Worm (Caenorhabditis elegans) whole organism, mixed stage, embryonic: ENCODE data around the gene F42A9.17.

ENCODE experiments used
- cnd-1 ChIP-seq: fragments of 200-800 bp; sonication (Bioruptor generic); optimal IDR thresholded peaks from 2 replicates; lab custom pipeline; 2018; ENCODE audit warnings: mild to moderate bottlenecking, missing genetic modification characterization, missing compliant biosample characterization
- elt-1 ChIP-seq: sonication (generic microtip); optimal IDR thresholded peaks from 2 replicates; lab custom pipeline; 2017; ENCODE audit warnings: missing genetic modification characterization, mild to moderate bottlenecking, missing compliant biosample characterization, antibody characterized with exemption, moderate library complexity, borderline replicate concordance; ENCODE audit not compliant: insufficient read depth
- mab-5 ChIP-seq: fragments of 150-350 bp; optimal IDR thresholded peaks from 2 replicates; lab custom pipeline; 2014; ENCODE audit warnings: missing biosample characterization, missing genetic modification characterization
- nhr-12 ChIP-seq: fragments of 150-350 bp; optimal IDR thresholded peaks from 2 replicates; lab custom pipeline; 2014; ENCODE audit warnings: missing biosample characterization, missing genetic modification characterization
- nhr-2 ChIP-seq: fragments of 150-350 bp; optimal IDR thresholded peaks from 2 replicates; lab custom pipeline; 2014; ENCODE audit warnings: missing biosample characterization, missing genetic modification characterization
- nhr-237 ChIP-seq: fragments of 150-350 bp; optimal IDR thresholded peaks from 2 replicates; lab custom pipeline; 2014; ENCODE audit warnings: missing biosample characterization, missing genetic modification characterization
- nhr-28 ChIP-seq: fragments of 150-350 bp; optimal IDR thresholded peaks from 2 replicates; lab custom pipeline; 2014; ENCODE audit warnings: missing biosample characterization, missing genetic modification characterization
- nhr-76 ChIP-seq: sonication (generic microtip); optimal IDR thresholded peaks from 2 replicates; lab custom pipeline; 2017; ENCODE audit warnings: missing biosample characterization, missing genetic modification characterization
- pha-4 ChIP-seq: fragments of 150-350 bp; optimal IDR thresholded peaks from 2 replicates; lab custom pipeline; 2018; ENCODE audit warnings: missing biosample characterization, missing genetic modification reagents, missing genetic modification characterization
- snpc-4 ChIP-seq: fragments of 150-350 bp; optimal IDR thresholded peaks from 2 replicates; lab custom pipeline; 2014; ENCODE audit warnings: missing biosample characterization, missing genetic modification characterization
- unc-62 ChIP-seq: fragments of 150-350 bp; optimal IDR thresholded peaks from 2 replicates; lab custom pipeline; 2014; ENCODE audit warnings: missing biosample characterization, missing genetic modification reagents, missing genetic modification characterization
- zip-8 ChIP-seq: fragments of 150-350 bp; optimal IDR thresholded peaks from 2 replicates; lab custom pipeline; 2014; ENCODE audit warnings: missing biosample characterization, missing genetic modification characterization
- ztf-11 ChIP-seq: fragments of 150-350 bp; optimal IDR thresholded peaks from 2 replicates; lab custom pipeline; 2014; ENCODE audit warnings: missing biosample characterization, missing genetic modification characterization

DNA sequence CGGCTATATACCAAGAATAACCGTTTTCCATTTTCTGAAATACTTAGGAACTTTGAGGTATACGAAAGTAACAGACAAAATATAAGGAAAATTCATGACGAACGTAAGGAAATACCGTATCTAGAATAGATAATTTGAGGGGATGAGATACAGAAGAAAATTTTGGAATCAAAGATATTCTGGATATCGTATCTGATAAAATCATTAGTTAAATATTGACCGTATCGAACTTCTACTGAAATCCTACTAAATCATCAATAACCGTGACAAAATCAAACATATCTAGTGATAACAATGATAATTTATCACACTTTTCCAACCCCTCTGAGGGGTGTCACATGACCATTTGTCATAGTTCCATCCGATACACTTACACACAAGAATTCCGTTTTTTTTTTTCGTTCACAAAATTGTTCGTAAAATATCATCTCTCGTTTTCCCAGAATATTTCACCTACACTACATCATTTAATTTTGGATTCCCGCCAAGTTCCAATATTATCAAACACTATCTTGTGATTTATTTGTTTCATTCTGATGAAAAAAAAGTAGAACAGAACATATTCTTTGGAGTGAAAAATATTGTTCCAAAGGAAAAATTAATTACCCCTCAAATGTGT lies 10.9 kb downstream of the F42A9.17 start, which contains the start of gene Y59H11AR.4:
- TF ChIP-seq nhr-12 (tag; lab: Kevin White, UChicago) (no peak), nhr-76 (no peak), zip-8 (tag; lab: Kevin White, UChicago) (no peak), snpc-4 (tag; lab: Kevin White, UChicago) (no peak), ztf-11 (tag; lab: Kevin White, UChicago) (no peak), pha-4 (no peak), mab-5 (tag; lab: Kevin White, UChicago) (no peak), nhr-2 (tag; lab: Kevin White, UChicago) (no peak), cnd-1 (tag; lab: Kevin White, UChicago) (no peak), elt-1 (tag; lab: Kevin White, UChicago) (no peak), nhr-28 (tag; lab: Kevin White, UChicago) (no peak), unc-62 (GFP tag; lab: Kevin White, UChicago) (no peak), nhr-237 (tag; lab: Kevin White, UChicago) (no peak)
